Worm (Caenorhabditis elegans) whole organism, late embryonic: ENCODE measurements around the gene ZC443.2.

Experiments used
- T23F11.4 ChIP-seq: fragments of 200-800 bp; sonication (Bioruptor generic); optimal IDR thresholded peaks from 2 replicates; lab custom pipeline; 2018; ENCODE audit warnings: mild to moderate bottlenecking, missing genetic modification characterization, missing compliant biosample characterization
- ama-1 ChIP-seq: fragments of 150-350 bp; optimal IDR thresholded peaks from 2 replicates; lab custom pipeline; 2014
- ceh-31 ChIP-seq: sonication (generic microtip); optimal IDR thresholded peaks from 2 replicates; lab custom pipeline; 2016; ENCODE audit warnings: missing genetic modification characterization, missing compliant biosample characterization
- ceh-45 ChIP-seq: fragments of 200-800 bp; sonication (Bioruptor generic); IDR thresholded peaks from 2 replicates; pipeline ENCODE4 v1.3.6; 2022; ENCODE audit warnings: missing genetic modification reagents, missing genetic modification characterization, missing compliant biosample characterization
- elt-2 ChIP-seq: sonication (generic microtip); optimal IDR thresholded peaks from 2 replicates; lab custom pipeline; 2016; ENCODE audit warnings: missing genetic modification reagents, missing genetic modification characterization, missing compliant biosample characterization
- ets-4 ChIP-seq: sonication (generic microtip); optimal IDR thresholded peaks from 2 replicates; lab custom pipeline; 2016; ENCODE audit warnings: missing genetic modification characterization, missing compliant biosample characterization
- nhr-11 ChIP-seq: fragments of 150-350 bp; optimal IDR thresholded peaks from 2 replicates; lab custom pipeline; 2014; ENCODE audit warnings: missing biosample characterization, missing genetic modification characterization
- pag-3 ChIP-seq: sonication (generic microtip); optimal IDR thresholded peaks from 2 replicates; lab custom pipeline; 2016; ENCODE audit warnings: missing compliant biosample characterization, missing genetic modification characterization, borderline replicate concordance
- pha-4 ChIP-seq: fragments of 150-350 bp; optimal IDR thresholded peaks from 2 replicates; lab custom pipeline; 2018; ENCODE audit warnings: missing biosample characterization, missing genetic modification reagents, missing genetic modification characterization
- pqm-1 ChIP-seq: sonication (generic microtip); optimal IDR thresholded peaks from 2 replicates; lab custom pipeline; 2016; ENCODE audit warnings: missing genetic modification characterization, missing compliant biosample characterization
- ref-2 ChIP-seq: sonication (generic microtip); optimal IDR thresholded peaks from 2 replicates; lab custom pipeline; 2016; ENCODE audit warnings: missing genetic modification characterization, missing compliant biosample characterization
- sox-4 ChIP-seq: sonication (generic microtip); optimal IDR thresholded peaks from 2 replicates; lab custom pipeline; 2017; ENCODE audit warnings: mild to moderate bottlenecking, missing genetic modification characterization, inconsistent platforms, missing compliant biosample characterization
- tbx-2 ChIP-seq: sonication (generic microtip); optimal IDR thresholded peaks from 2 replicates; lab custom pipeline; 2016; ENCODE audit warnings: missing genetic modification characterization, missing compliant biosample characterization

ce11 chrV:12803274-12803673 is 7.7 kb downstream of the ZC443.2 start, which contains the start of gene srbc-45:
- TF ChIP-seq nhr-11 (no peak), ama-1 (lab: Kevin White, UChicago) (no peak), pha-4 (no peak), ets-4 (tag; lab: Kevin White, UChicago) (no peak), elt-2 (tag; lab: Kevin White, UChicago) (no peak), pqm-1 (tag; lab: Kevin White, UChicago) (no peak), T23F11.4 (GFP tag; lab: Kevin White, UChicago) (no peak), ceh-31 (tag; lab: Kevin White, UChicago) (no peak), ceh-45 (GFP tag; lab: Robert Waterston, UW) (no peak), tbx-2 (no peak), sox-4 (tag; lab: Kevin White, UChicago) (no peak), ref-2 (no peak), pag-3 (tag; lab: Kevin White, UChicago) (no peak)
